Worm (Caenorhabditis elegans) whole organism, late embryonic: Measurements from ENCODE around the gene ugt-54.
"Not testable (repeated sequence)": the region's sequence is repeated elsewhere in the genome, so short reads cannot be mapped to it uniquely, and the experiment has no call there.

Source experiments
- C08G9.2 ChIP-seq: sonication (generic microtip); optimal IDR thresholded peaks from 2 replicates; lab custom pipeline; 2016; ENCODE audit warnings: mild to moderate bottlenecking, missing genetic modification characterization, moderate library complexity, missing compliant biosample characterization
- F13H6.1 ChIP-seq: sonication (generic microtip); optimal IDR thresholded peaks from 2 replicates; lab custom pipeline; 2016; ENCODE audit warnings: missing genetic modification characterization, missing compliant biosample characterization
- ahr-1 ChIP-seq: sonication (generic microtip); optimal IDR thresholded peaks from 2 replicates; lab custom pipeline; 2016; ENCODE audit warnings: missing genetic modification characterization, missing compliant biosample characterization
- ama-1 ChIP-seq: fragments of 150-350 bp; optimal IDR thresholded peaks from 2 replicates; lab custom pipeline; 2014
- ceh-14 ChIP-seq: sonication (generic microtip); optimal IDR thresholded peaks from 2 replicates; lab custom pipeline; 2016; ENCODE audit warnings: missing genotype, missing genetic modification characterization, missing compliant biosample characterization
- ceh-19 ChIP-seq: fragments of 200-800 bp; sonication (Bioruptor generic); optimal IDR thresholded peaks from 2 replicates; lab custom pipeline; 2018; ENCODE audit warnings: mild to moderate bottlenecking, missing genetic modification characterization, missing compliant biosample characterization
- ceh-2 ChIP-seq: sonication (generic microtip); optimal IDR thresholded peaks from 2 replicates; lab custom pipeline; 2016; ENCODE audit warnings: missing genotype, missing genetic modification characterization, missing compliant biosample characterization
- ceh-34 ChIP-seq: sonication (generic microtip); optimal IDR thresholded peaks from 2 replicates; lab custom pipeline; 2016; ENCODE audit warnings: mild to moderate bottlenecking, missing genetic modification characterization, missing compliant biosample characterization
- che-1 ChIP-seq: sonication (generic microtip); optimal IDR thresholded peaks from 2 replicates; lab custom pipeline; 2016; ENCODE audit warnings: mild to moderate bottlenecking, missing genetic modification characterization, missing compliant biosample characterization
- dve-1 ChIP-seq: sonication (generic microtip); optimal IDR thresholded peaks from 2 replicates; lab custom pipeline; 2017; ENCODE audit warnings: antibody characterized with exemption, mild to moderate bottlenecking, missing genetic modification characterization, missing compliant biosample characterization
- elt-2 ChIP-seq: sonication (generic microtip); optimal IDR thresholded peaks from 2 replicates; lab custom pipeline; 2016; ENCODE audit warnings: missing genetic modification reagents, missing genetic modification characterization, missing compliant biosample characterization
- ets-4 ChIP-seq: sonication (generic microtip); optimal IDR thresholded peaks from 2 replicates; lab custom pipeline; 2016; ENCODE audit warnings: missing genetic modification characterization, missing compliant biosample characterization
- eyg-1 ChIP-seq: sonication (generic microtip); optimal IDR thresholded peaks from 2 replicates; lab custom pipeline; 2016; ENCODE audit warnings: missing genotype, missing genetic modification characterization, missing compliant biosample characterization
- fax-1 ChIP-seq: sonication (generic microtip); optimal IDR thresholded peaks from 2 replicates; lab custom pipeline; 2016; ENCODE audit warnings: missing genotype, missing genetic modification characterization, missing compliant biosample characterization
- fkh-10 ChIP-seq: fragments of 150-350 bp; optimal IDR thresholded peaks from 2 replicates; lab custom pipeline; 2014; ENCODE audit warnings: missing biosample characterization, missing genetic modification reagents, missing genetic modification characterization
- fkh-6 ChIP-seq: sonication (generic microtip); optimal IDR thresholded peaks from 2 replicates; lab custom pipeline; 2016; ENCODE audit warnings: missing genetic modification characterization, missing compliant biosample characterization
- hlh-15 ChIP-seq: sonication (generic microtip); optimal IDR thresholded peaks from 2 replicates; lab custom pipeline; 2016; ENCODE audit warnings: missing genetic modification characterization, missing compliant biosample characterization
- hlh-30 ChIP-seq: sonication (generic microtip); optimal IDR thresholded peaks from 2 replicates; lab custom pipeline; 2017; ENCODE audit warnings: antibody characterized with exemption, missing genetic modification characterization, missing compliant biosample characterization; ENCODE audit not compliant: insufficient read depth
- mec-3 ChIP-seq: sonication (generic microtip); optimal IDR thresholded peaks from 2 replicates; lab custom pipeline; 2016; ENCODE audit warnings: borderline replicate concordance, missing genetic modification characterization, missing compliant biosample characterization
- nhr-11 ChIP-seq: fragments of 150-350 bp; optimal IDR thresholded peaks from 2 replicates; lab custom pipeline; 2014; ENCODE audit warnings: missing biosample characterization, missing genetic modification characterization
- pag-3 ChIP-seq: sonication (generic microtip); optimal IDR thresholded peaks from 2 replicates; lab custom pipeline; 2016; ENCODE audit warnings: missing compliant biosample characterization, missing genetic modification characterization, borderline replicate concordance
- pax-1 ChIP-seq: fragments of 150-350 bp; optimal IDR thresholded peaks from 2 replicates; lab custom pipeline; 2014; ENCODE audit warnings: missing biosample characterization, missing genetic modification characterization
- pha-4 ChIP-seq: fragments of 150-350 bp; optimal IDR thresholded peaks from 2 replicates; lab custom pipeline; 2018; ENCODE audit warnings: missing biosample characterization, missing genetic modification reagents, missing genetic modification characterization
- ref-2 ChIP-seq: sonication (generic microtip); optimal IDR thresholded peaks from 2 replicates; lab custom pipeline; 2016; ENCODE audit warnings: missing genetic modification characterization, missing compliant biosample characterization
- rnt-1 ChIP-seq: sonication (generic microtip); optimal IDR thresholded peaks from 2 replicates; lab custom pipeline; 2016; ENCODE audit warnings: missing genetic modification characterization, missing compliant biosample characterization
- sox-4 ChIP-seq: sonication (generic microtip); optimal IDR thresholded peaks from 2 replicates; lab custom pipeline; 2017; ENCODE audit warnings: mild to moderate bottlenecking, missing genetic modification characterization, inconsistent platforms, missing compliant biosample characterization
- unc-3 ChIP-seq, 2 experiments: fragments of 200-800 bp in 1 of 2; sonication (Bioruptor generic) in 1 of 2; sonication (generic microtip) in 1 of 2; conservative IDR thresholded peaks in 1 of 2; optimal IDR thresholded peaks in 1 of 2; 2 replicates each; pipeline versions ENCODE4 v1.3.6 to Lab custom; 2016 to 2022; ENCODE audit warnings: missing compliant biosample characterization in 2 of 2, missing genetic modification characterization in 2 of 2, missing genetic modification reagents in 1 of 2
- unc-55 ChIP-seq: sonication (generic microtip); optimal IDR thresholded peaks from 2 replicates; lab custom pipeline; 2017; ENCODE audit warnings: missing biosample characterization, missing genetic modification reagents, missing genetic modification characterization

ugt-54 gene

ce11 chrIV:10751740-10752139, 9.8 kb upstream of the ugt-54 start, which contains the start of gene T25B9.2:
Gene T25B9.2 (minus strand): TSS chrIV:10751840.
- not testable (repeated sequence) for TF ChIP-seq elt-2 (tag; lab: Kevin White, UChicago); hlh-30; ahr-1

ce11 chrIV:10754685-10755084, 6.8 kb upstream of the ugt-54 start, which contains the start of gene T25B9.5:
Gene T25B9.5 (minus strand): TSS chrIV:10754785.
- TF ChIP-seq dve-1 (tag; lab: Kevin White, UChicago) (no peak), unc-55 (GFP tag; lab: Kevin White, UChicago) (no peak), C08G9.2 (tag; lab: Kevin White, UChicago) (no peak), pax-1 (tag; lab: Kevin White, UChicago) (no peak), hlh-15 (no peak), fkh-10 (GFP tag; lab: Kevin White, UChicago) (no peak)
- TF ChIP-seq, all 69 proteins: peak for 0

- TF ChIP-seq sox-4 (tag; lab: Kevin White, UChicago) (no peak), nhr-11 (tag; lab: Kevin White, UChicago) (no peak), pag-3 (tag; lab: Kevin White, UChicago) (no peak), ceh-19 (GFP tag; lab: Kevin White, UChicago) (no peak), ceh-2 (tag; lab: Kevin White, UChicago) (no peak), ceh-14 (no peak), che-1 (tag; lab: Kevin White, UChicago) (no peak)
These were observed 3.8 kb upstream of the ugt-54 start, which contains the start of the genes T25B9.4 and T25B9.6 for ce11 chrIV:10757616-10758193. Gene T25B9.4 (minus strand): TSS chrIV:10757716. Gene T25B9.6 (plus strand): TSS chrIV:10758143.

DNA sequence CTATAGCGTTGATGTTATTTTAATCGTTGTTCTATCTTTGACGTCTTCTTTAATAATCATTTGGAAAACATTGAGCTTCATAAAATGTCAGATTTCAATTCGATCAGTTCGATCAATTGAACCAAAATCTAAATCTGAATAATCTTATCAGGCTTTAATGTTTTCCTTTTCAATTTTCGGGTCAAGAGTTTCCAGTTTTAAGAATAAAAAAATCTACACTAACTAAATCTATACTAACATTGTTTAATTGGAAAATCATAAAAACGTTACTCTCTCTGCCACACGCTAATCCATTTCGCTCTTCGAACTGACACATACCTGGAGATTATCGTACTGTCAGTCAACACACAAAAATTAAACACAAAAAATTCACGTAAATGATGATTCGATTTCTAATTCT, 2.7 kb downstream of the ugt-54 start, which contains the start of gene T25B9.11:
T25B9.11 (plus strand) TSS at position 301 of the 400 bp plus-strand sequence.
- TF ChIP-seq nhr-11 (tag; lab: Kevin White, UChicago) (no peak), rnt-1 (tag; lab: Kevin White, UChicago) (no peak), ceh-19 (GFP tag; lab: Kevin White, UChicago) (no peak)
- TF ChIP-seq, all 69 proteins: peak for 0

DNA sequence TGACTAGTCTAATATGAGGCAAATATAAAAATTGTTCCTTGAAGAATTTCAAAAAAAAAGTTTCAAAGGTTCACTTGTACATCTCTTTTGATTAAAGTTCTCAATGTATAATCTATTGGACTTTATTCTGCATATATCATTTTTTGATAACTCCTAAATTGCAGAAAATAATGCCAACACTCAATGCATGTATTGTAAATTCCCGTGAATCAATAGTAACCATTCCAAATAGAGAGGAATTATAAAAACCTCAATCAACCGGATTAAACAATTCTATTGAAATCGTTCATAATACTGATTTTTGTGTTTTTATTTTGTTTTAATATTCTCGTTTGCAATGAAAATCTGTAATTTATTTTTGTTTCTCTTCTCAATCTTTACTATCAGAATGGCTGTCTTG, 3.6 kb downstream of the ugt-54 start, which contains the start of gene T25B9.12:
T25B9.12 (plus strand) TSS at position 301 of the 400 bp plus-strand sequence.
- no peak for TF ChIP-seq mec-3 (tag; lab: Kevin White, UChicago)
- no peak for TF ChIP-seq nhr-11 (tag; lab: Kevin White, UChicago)
- no peak for TF ChIP-seq fax-1 (tag; lab: Kevin White, UChicago)
- TF ChIP-seq, all 69 proteins: peak for 0

- TF ChIP-seq ama-1 (lab: Kevin White, UChicago): no peak
- TF ChIP-seq fkh-6 (tag; lab: Kevin White, UChicago): no peak
- no peak for TF ChIP-seq ets-4 (tag; lab: Kevin White, UChicago)
- no peak for TF ChIP-seq pha-4 (tag; lab: Kevin White, UChicago)
- no peak for TF ChIP-seq sox-4 (tag; lab: Kevin White, UChicago)
- no peak for TF ChIP-seq unc-3 (GFP tag; conservative IDR thresholded peaks at IDR 0.05; lab: Robert Waterston, UW)
- no peak for TF ChIP-seq unc-3 (tag; optimal IDR thresholded peaks at IDR 0.05; lab: Kevin White, UChicago)
- TF ChIP-seq eyg-1: no peak
- no peak for TF ChIP-seq rnt-1 (tag; lab: Kevin White, UChicago)
- no peak for TF ChIP-seq ceh-2 (tag; lab: Kevin White, UChicago)
- no peak for TF ChIP-seq ref-2 (tag; lab: Kevin White, UChicago)
- TF ChIP-seq hlh-15: no peak
- no peak for TF ChIP-seq ceh-34
- TF ChIP-seq F13H6.1 (tag; lab: Kevin White, UChicago): no peak
- TF ChIP-seq, all 69 proteins: peak for 0
These were observed 4.6 kb downstream of the ugt-54 start for ce11 chrIV:10766071-10766470.
